Worm (Caenorhabditis elegans): ENCODE results near the gene nspb-10.

ce11 chrII:14618158-14618557 is 30.1 kb upstream of the nspb-10 start:
- TF ChIP-seq him-1 (tag; optimal IDR thresholded peaks at IDR 0.05) (no peak), dao-5 (tag; optimal IDR thresholded peaks at IDR 0.05) (no peak)
